Fruit fly (Drosophila melanogaster): Measurements from ENCODE around the gene ey.

The ey gene

dm6 chr4:663055-663670 lies 34.3 kb upstream of the ey start, which contains the start of the genes CG46466 and Slip1 (continued):
- TF ChIP-seq crp (GFP tag; optimal IDR thresholded peaks at IDR 0.05) (no peak), Mes4 (GFP tag; optimal IDR thresholded peaks at IDR 0.05) (no peak), CG43689 (GFP tag; IDR thresholded peaks at IDR 0.05) (no peak), scrt (GFP tag; optimal IDR thresholded peaks at IDR 0.05) (no peak), CG13775 (GFP tag; optimal IDR thresholded peaks at IDR 0.05) (peak; percentile 31), hb (GFP tag; IDR thresholded peaks at IDR 0.05; ENCODE audit: partially characterized antibody) (no peak), run (tag; optimal IDR thresholded peaks at IDR 0.05) (no peak), aop (GFP tag; IDR thresholded peaks at IDR 0.05) (no peak), CG10209 (GFP tag; optimal IDR thresholded peaks at IDR 0.05) (no peak), CG1529 (GFP tag; optimal IDR thresholded peaks at IDR 0.05) (no peak), ro (GFP tag; IDR thresholded peaks at IDR 0.05) (no peak), lmd (GFP tag; IDR thresholded peaks at IDR 0.05) (no peak), dpn (GFP tag; optimal IDR thresholded peaks at IDR 0.05) (peak in 1 of 2 experiments; percentile 18), Abd-B (GFP tag; optimal IDR thresholded peaks at IDR 0.05) (no peak), Ada2b (GFP tag; IDR thresholded peaks at IDR 0.05) (no peak), ara (GFP tag; IDR thresholded peaks at IDR 0.05) (no peak), CG17385 (GFP tag; optimal IDR thresholded peaks at IDR 0.05) (no peak), CG10654 (GFP tag; optimal IDR thresholded peaks at IDR 0.05) (no peak), Hmr (GFP tag; optimal IDR thresholded peaks at IDR 0.05) (no peak), psq (GFP tag; optimal IDR thresholded peaks at IDR 0.05) (no peak), CG11723 (GFP tag; optimal IDR thresholded peaks at IDR 0.05) (peak; percentile 93), CG3065 (GFP tag; optimal IDR thresholded peaks at IDR 0.05) (no peak), CG3847 (GFP tag; IDR thresholded peaks at IDR 0.05) (no peak), CG6683 (GFP tag; optimal IDR thresholded peaks at IDR 0.05) (no peak), CG17612 (GFP tag; IDR thresholded peaks at IDR 0.05) (no peak), pita (GFP tag; optimal IDR thresholded peaks at IDR 0.05) (no peak), CG17186 (GFP tag; optimal IDR thresholded peaks at IDR 0.05) (no peak), slp2 (GFP tag; optimal IDR thresholded peaks at IDR 0.05) (no peak), CG7556 (GFP tag; optimal IDR thresholded peaks at IDR 0.05) (no peak), CG34224 (GFP tag; IDR thresholded peaks at IDR 0.05; ENCODE audit: partially characterized antibody) (0 out of 3 replicates have a peak, but pooled peaks have one; percentile 2), CG6854 (GFP tag; optimal IDR thresholded peaks at IDR 0.05) (no peak), CG10274 (GFP tag; optimal IDR thresholded peaks at IDR 0.05) (no peak), NC2α (GFP tag; optimal IDR thresholded peaks at IDR 0.05) (no peak), CG2120 (GFP tag; optimal IDR thresholded peaks at IDR 0.05) (peak; percentile 17), PHDP (tag; optimal IDR thresholded peaks at IDR 0.05) (no peak), CG2889 (GFP tag; IDR thresholded peaks at IDR 0.05) (no peak), Meics (GFP tag; optimal IDR thresholded peaks at IDR 0.05) (peak; percentile 22), CG17568 (GFP tag; optimal IDR thresholded peaks at IDR 0.05) (no peak), Gsc (GFP tag; IDR thresholded peaks at IDR 0.05) (no peak), Stat92E (GFP tag; optimal IDR thresholded peaks at IDR 0.05) (no peak), grau (tag; optimal IDR thresholded peaks at IDR 0.05) (no peak), CG13123 (GFP tag; optimal IDR thresholded peaks at IDR 0.05) (no peak), Nf-YC (tag; optimal IDR thresholded peaks at IDR 0.05) (no peak), Hand (GFP tag; optimal IDR thresholded peaks at IDR 0.05) (no peak), CG1603 (tag; optimal IDR thresholded peaks at IDR 0.05) (peak; percentile 79), CG10462 (GFP tag; optimal IDR thresholded peaks at IDR 0.05) (no peak), maf-S (GFP tag; optimal IDR thresholded peaks at IDR 0.05) (no peak), CG12299 (tag; optimal IDR thresholded peaks at IDR 0.05) (no peak), CG17328 (GFP tag; IDR thresholded peaks at IDR 0.05) (no peak), CG10979 (tag; optimal IDR thresholded peaks at IDR 0.05) (no peak)
